Worm (Caenorhabditis elegans) whole organism, L2 larva: ENCODE measurements around the gene sec-24.1.

ENCODE experiments used
- C34F6.9 ChIP-seq: fragments of 150-350 bp; optimal IDR thresholded peaks from 2 replicates; lab custom pipeline; 2014; ENCODE audit warnings: missing biosample characterization, missing genetic modification characterization
- F13H6.1 ChIP-seq: sonication (generic microtip); optimal IDR thresholded peaks from 2 replicates; lab custom pipeline; 2016; ENCODE audit warnings: missing genetic modification characterization, missing compliant biosample characterization
- R02D3.7 ChIP-seq: fragments of 150-350 bp; optimal IDR thresholded peaks from 2 replicates; lab custom pipeline; 2014; ENCODE audit warnings: missing biosample characterization, missing genetic modification characterization
- Y55F3AM.14 ChIP-seq: fragments of 200-800 bp; sonication (Bioruptor generic); optimal IDR thresholded peaks from 2 replicates; lab custom pipeline; 2018; ENCODE audit warnings: mild to moderate bottlenecking, missing genetic modification characterization, missing compliant biosample characterization
- ZK546.5 ChIP-seq: sonication (generic microtip); optimal IDR thresholded peaks from 2 replicates; lab custom pipeline; 2017; ENCODE audit warnings: missing biosample characterization, missing genetic modification characterization
- alr-1 ChIP-seq: fragments of 150-350 bp; optimal IDR thresholded peaks from 2 replicates; lab custom pipeline; 2014; ENCODE audit warnings: missing biosample characterization, missing genetic modification characterization
- aly-2 ChIP-seq: fragments of 150-350 bp; optimal IDR thresholded peaks from 2 replicates; lab custom pipeline; 2014; ENCODE audit warnings: missing biosample characterization, missing genetic modification characterization
- ama-1 ChIP-seq: fragments of 150-350 bp; optimal IDR thresholded peaks from 2 replicates; lab custom pipeline; 2018; ENCODE audit warnings: inconsistent platforms
- blmp-1 ChIP-seq: sonication (generic microtip); optimal IDR thresholded peaks from 2 replicates; lab custom pipeline; 2017; ENCODE audit warnings: missing genetic modification characterization, mild to moderate bottlenecking, missing compliant biosample characterization, antibody characterized with exemption, moderate library complexity; ENCODE audit not compliant: insufficient read depth
- ceh-16 ChIP-seq: fragments of 150-350 bp; optimal IDR thresholded peaks from 2 replicates; lab custom pipeline; 2014; ENCODE audit warnings: missing biosample characterization, missing genetic modification characterization
- ceh-82 ChIP-seq: fragments of 150-350 bp; optimal IDR thresholded peaks from 2 replicates; lab custom pipeline; 2014; ENCODE audit warnings: missing biosample characterization, missing genetic modification characterization
- crh-2 ChIP-seq: sonication (generic microtip); optimal IDR thresholded peaks from 2 replicates; lab custom pipeline; 2017; ENCODE audit warnings: missing biosample characterization, missing genetic modification characterization
- dmd-4 ChIP-seq: sonication (generic microtip); optimal IDR thresholded peaks from 2 replicates; lab custom pipeline; 2017; ENCODE audit warnings: missing biosample characterization, missing genetic modification characterization
- egl-27 ChIP-seq: sonication (generic microtip); optimal IDR thresholded peaks from 3 replicates; lab custom pipeline; 2017; ENCODE audit warnings: missing biosample characterization, missing genetic modification reagents, missing genetic modification characterization
- elt-1 ChIP-seq: fragments of 150-350 bp; optimal IDR thresholded peaks from 2 replicates; lab custom pipeline; 2014; ENCODE audit warnings: missing biosample characterization, missing genetic modification characterization
- elt-3 ChIP-seq: sonication (generic microtip); optimal IDR thresholded peaks from 2 replicates; lab custom pipeline; 2017; ENCODE audit warnings: missing biosample characterization, missing genetic modification characterization
- fos-1 ChIP-seq: fragments of 150-350 bp; optimal IDR thresholded peaks from 2 replicates; lab custom pipeline; 2014; ENCODE audit warnings: missing biosample characterization, missing genetic modification characterization
- gmeb-1 ChIP-seq: fragments of 150-350 bp; optimal IDR thresholded peaks from 2 replicates; lab custom pipeline; 2014; ENCODE audit warnings: missing biosample characterization, missing genetic modification characterization
- lin-11 ChIP-seq: fragments of 150-350 bp; sonication (generic microtip); optimal IDR thresholded peaks from 2 replicates; lab custom pipeline; 2014; ENCODE audit warnings: missing biosample characterization, missing genetic modification characterization, inconsistent platforms, mixed read lengths
- lin-13 ChIP-seq: fragments of 150-350 bp; optimal IDR thresholded peaks from 2 replicates; lab custom pipeline; 2014; ENCODE audit warnings: missing biosample characterization, missing genetic modification reagents, missing genetic modification characterization
- lin-39 ChIP-seq: fragments of 150-350 bp; optimal IDR thresholded peaks from 2 replicates; lab custom pipeline; 2014; ENCODE audit warnings: missing biosample characterization, missing genetic modification reagents, missing genetic modification characterization
- lsy-2 ChIP-seq, 2 experiments: fragments of 150-350 bp in 1 of 2; sonication (generic microtip) in 1 of 2; optimal IDR thresholded peaks; 2 replicates each; lab custom pipeline; 2014 to 2017; ENCODE audit warnings: missing biosample characterization in 2 of 2, missing genetic modification characterization in 2 of 2
- mab-5 ChIP-seq: fragments of 150-350 bp; optimal IDR thresholded peaks from 2 replicates; lab custom pipeline; 2014; ENCODE audit warnings: missing biosample characterization, missing genetic modification characterization
- mbf-1 ChIP-seq: sonication (generic microtip); optimal IDR thresholded peaks from 2 replicates; lab custom pipeline; 2017; ENCODE audit warnings: missing biosample characterization, missing genetic modification characterization
- mdl-1 ChIP-seq, 2 experiments: fragments of 150-350 bp in 1 of 2; sonication (generic microtip) in 1 of 2; optimal IDR thresholded peaks; 2 replicates each; lab custom pipeline; 2017; ENCODE audit warnings: missing biosample characterization in 2 of 2, missing genetic modification characterization in 2 of 2
- nhr-10 ChIP-seq: sonication (generic microtip); optimal IDR thresholded peaks from 2 replicates; lab custom pipeline; 2017; ENCODE audit warnings: missing biosample characterization, missing genetic modification characterization
- nhr-11 ChIP-seq: fragments of 150-350 bp; optimal IDR thresholded peaks from 2 replicates; lab custom pipeline; 2014; ENCODE audit warnings: missing biosample characterization, missing genetic modification characterization
- nhr-12 ChIP-seq: fragments of 150-350 bp; optimal IDR thresholded peaks from 2 replicates; lab custom pipeline; 2014; ENCODE audit warnings: missing biosample characterization, missing genetic modification characterization
- nhr-129 ChIP-seq: fragments of 150-350 bp; optimal IDR thresholded peaks from 2 replicates; lab custom pipeline; 2014; ENCODE audit warnings: missing biosample characterization, missing genetic modification characterization
- nhr-21 ChIP-seq: fragments of 150-350 bp; optimal IDR thresholded peaks from 2 replicates; lab custom pipeline; 2014; ENCODE audit warnings: missing biosample characterization, missing genetic modification characterization
- nhr-23 ChIP-seq: fragments of 150-350 bp; optimal IDR thresholded peaks from 2 replicates; lab custom pipeline; 2014; ENCODE audit warnings: missing biosample characterization, missing genetic modification reagents, missing genetic modification characterization
- nhr-237 ChIP-seq: fragments of 150-350 bp; optimal IDR thresholded peaks from 2 replicates; lab custom pipeline; 2014; ENCODE audit warnings: missing biosample characterization, missing genetic modification characterization
- nhr-25 ChIP-seq: fragments of 150-350 bp; sonication (generic microtip); optimal IDR thresholded peaks from 3 replicates; lab custom pipeline; 2014; ENCODE audit warnings: missing biosample characterization, missing genetic modification characterization
- nhr-6 ChIP-seq: fragments of 150-350 bp; optimal IDR thresholded peaks from 2 replicates; lab custom pipeline; 2014; ENCODE audit warnings: missing biosample characterization, missing genetic modification characterization
- nhr-77 ChIP-seq: fragments of 150-350 bp; optimal IDR thresholded peaks from 2 replicates; lab custom pipeline; 2014; ENCODE audit warnings: missing biosample characterization, missing genetic modification characterization
- peb-1 ChIP-seq: fragments of 150-350 bp; optimal IDR thresholded peaks from 2 replicates; lab custom pipeline; 2014; ENCODE audit warnings: missing biosample characterization, missing genetic modification characterization
- sem-4 ChIP-seq: fragments of 150-350 bp; optimal IDR thresholded peaks from 2 replicates; lab custom pipeline; 2014; ENCODE audit warnings: missing biosample characterization, missing genetic modification reagents, missing genetic modification characterization
- skn-1 ChIP-seq: sonication (generic microtip); optimal IDR thresholded peaks from 2 replicates; lab custom pipeline; 2017; ENCODE audit warnings: missing biosample characterization, missing genetic modification characterization
- sma-3 ChIP-seq: sonication (generic microtip); optimal IDR thresholded peaks from 2 replicates; lab custom pipeline; 2016; ENCODE audit warnings: missing genetic modification reagents, missing genetic modification characterization, missing compliant biosample characterization
- sma-9 ChIP-seq, 2 experiments: fragments of 150-350 bp in 1 of 2; sonication (generic microtip) in 1 of 2; optimal IDR thresholded peaks; 2 replicates each; lab custom pipeline; 2014 to 2016; ENCODE audit warnings: missing genetic modification characterization in 2 of 2, mild to moderate bottlenecking in 1 of 2, missing biosample characterization in 1 of 2, missing compliant biosample characterization in 1 of 2, missing genetic modification reagents in 1 of 2, moderate library complexity in 1 of 2
- snpc-4 ChIP-seq: fragments of 150-350 bp; optimal IDR thresholded peaks from 2 replicates; lab custom pipeline; 2014; ENCODE audit warnings: missing biosample characterization, missing genetic modification characterization
- unc-39 ChIP-seq: fragments of 150-350 bp; optimal IDR thresholded peaks from 2 replicates; lab custom pipeline; 2014; ENCODE audit warnings: missing biosample characterization, missing genetic modification characterization
- unc-55 ChIP-seq: fragments of 150-350 bp; sonication (generic microtip); optimal IDR thresholded peaks from 3 replicates; lab custom pipeline; 2014; ENCODE audit warnings: missing biosample characterization, missing genetic modification reagents, missing genetic modification characterization
- unc-62 ChIP-seq: fragments of 150-350 bp; optimal IDR thresholded peaks from 2 replicates; lab custom pipeline; 2014; ENCODE audit warnings: missing biosample characterization, missing genetic modification reagents, missing genetic modification characterization
- zag-1 ChIP-seq: fragments of 150-350 bp; optimal IDR thresholded peaks from 2 replicates; lab custom pipeline; 2014; ENCODE audit warnings: missing biosample characterization, missing genetic modification characterization
- ztf-1 ChIP-seq: fragments of 200-800 bp; sonication (Bioruptor generic); conservative IDR thresholded peaks from 2 replicates; pipeline ENCODE4 v1.3.6; 2022; ENCODE audit warnings: missing genetic modification characterization, missing compliant biosample characterization
- ztf-11 ChIP-seq: sonication (generic microtip); optimal IDR thresholded peaks from 2 replicates; lab custom pipeline; 2017; ENCODE audit warnings: missing biosample characterization, missing genetic modification characterization
- ztf-4 ChIP-seq: fragments of 150-350 bp; optimal IDR thresholded peaks from 2 replicates; lab custom pipeline; 2014; ENCODE audit warnings: missing biosample characterization, missing genetic modification characterization

sec-24.1 gene

DNA sequence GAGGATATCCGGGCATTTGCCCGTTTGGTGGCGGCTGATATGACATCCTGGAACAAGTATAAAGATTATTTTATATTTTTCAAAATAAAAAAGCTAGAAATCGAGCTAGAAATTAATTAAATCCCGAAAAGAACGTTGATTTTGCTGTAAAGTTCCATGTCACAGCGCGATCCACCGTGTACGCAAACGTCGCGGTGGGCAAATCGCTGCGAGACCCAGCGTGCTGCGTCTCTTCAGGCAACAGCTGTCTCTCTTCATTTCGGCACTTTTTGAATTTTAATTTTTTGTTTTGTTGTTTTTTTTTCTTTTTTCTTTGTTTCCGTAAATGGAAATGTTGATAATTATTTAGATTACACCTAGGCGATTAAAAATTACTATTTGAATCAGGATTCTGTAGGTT is at the start of gene sec-24.1:
TSS of gene sec-24.1 (minus strand) at position 49 of the 400 bp plus-strand sequence.
- TF ChIP-seq sem-4 (tag; lab: Kevin White, UChicago) (peak; percentile 88), nhr-23 (tag; lab: Kevin White, UChicago) (no peak), gmeb-1 (tag; lab: Kevin White, UChicago) (peak; percentile 96), C34F6.9 (tag; lab: Kevin White, UChicago) (peak; percentile 88), ZK546.5 (peak; percentile 75), peb-1 (tag; lab: Kevin White, UChicago) (no peak), unc-55 (peak; percentile 96), lin-11 (tag; lab: Kevin White, UChicago) (peak; percentile 86), mdl-1 (tag; optimal IDR thresholded peaks at IDR 0.05; lab: Kevin White, UChicago) (peak; percentile 57 to 68), unc-62 (GFP tag; lab: Kevin White, UChicago) (peak; percentile 39), ceh-16 (tag; lab: Kevin White, UChicago) (peak; percentile 85), unc-39 (tag; lab: Kevin White, UChicago) (no peak), nhr-21 (tag; lab: Kevin White, UChicago) (peak; percentile 88), nhr-237 (peak; percentile 63), lin-13 (GFP tag; lab: Kevin White, UChicago) (peak; percentile 87), aly-2 (no peak), skn-1 (tag; lab: Kevin White, UChicago) (no peak), ztf-11 (tag; lab: Kevin White, UChicago) (no peak), nhr-12 (tag; lab: Kevin White, UChicago) (no peak), nhr-10 (tag; lab: Kevin White, UChicago) (no peak), blmp-1 (tag; lab: Kevin White, UChicago) (peak; percentile 65), nhr-129 (tag; lab: Kevin White, UChicago) (peak; percentile 78), R02D3.7 (tag; lab: Kevin White, UChicago) (peak; percentile 60), mab-5 (tag; lab: Kevin White, UChicago) (peak; percentile 83), sma-3 (GFP tag; lab: Kevin White, UChicago) (peak; percentile 92), nhr-11 (tag; lab: Kevin White, UChicago) (no peak), mbf-1 (tag; lab: Kevin White, UChicago) (no peak), elt-3 (tag; lab: Kevin White, UChicago) (no peak), ceh-82 (tag; lab: Kevin White, UChicago) (peak; percentile 68), dmd-4 (tag; lab: Kevin White, UChicago) (no peak), zag-1 (no peak), elt-1 (tag; lab: Kevin White, UChicago) (no peak), nhr-77 (no peak), sma-9 (GFP tag; optimal IDR thresholded peaks at IDR 0.05; lab: Kevin White, UChicago) (peak; percentile 94), sma-9 (tag; optimal IDR thresholded peaks at IDR 0.05; lab: Kevin White, UChicago) (no peak), ztf-4 (tag; lab: Kevin White, UChicago) (peak; percentile 84), F13H6.1 (tag; lab: Kevin White, UChicago) (peak; percentile 89), crh-2 (tag; lab: Kevin White, UChicago) (peak; percentile 95), nhr-6 (peak; percentile 69), alr-1 (tag; lab: Kevin White, UChicago) (no peak), ztf-1 (GFP tag; lab: Robert Waterston, UW) (no peak), snpc-4 (tag; lab: Kevin White, UChicago) (peak; percentile 63), ama-1 (lab: Kevin White, UChicago) (no peak), fos-1 (peak; percentile 68), lin-39 (tag; lab: Kevin White, UChicago) (no peak), nhr-25 (peak; percentile 92), lsy-2 (tag; optimal IDR thresholded peaks at IDR 0.05; lab: Kevin White, UChicago) (peak; percentile 99 to 100), egl-27 (tag; lab: Kevin White, UChicago) (peak; percentile 47), Y55F3AM.14 (no peak)
